Worm (Caenorhabditis elegans) whole organism, young adult: Measurements from ENCODE around the gene mlt-8.

Experiments used
- C17E4.6 ChIP-seq: fragments of 200-800 bp; sonication (Bioruptor generic); IDR thresholded peaks from 2 replicates; pipeline ENCODE4 v1.3.6; 2022; ENCODE audit warnings: missing genetic modification reagents, missing genetic modification characterization, missing compliant biosample characterization
- F37B4.10 ChIP-seq: fragments of 200-800 bp; sonication (Bioruptor generic); IDR thresholded peaks from 2 replicates; pipeline ENCODE4 v1.3.6; 2022; ENCODE audit warnings: missing genetic modification characterization, missing compliant biosample characterization
- ama-1 ChIP-seq, 3 experiments: fragments of 150-350 bp in 1 of 3; sonication (generic microtip) in 2 of 3; optimal IDR thresholded peaks; 2 replicates each; lab custom pipeline; 2014 to 2018; ENCODE audit warnings: missing biosample characterization in 2 of 3, missing genetic modification characterization in 2 of 3, missing genetic modification reagents in 2 of 3
- aptf-3 ChIP-seq: fragments of 200-800 bp; sonication (Bioruptor generic); IDR thresholded peaks from 2 replicates; pipeline ENCODE4 v1.3.6; 2022; ENCODE audit warnings: missing genetic modification characterization, missing compliant biosample characterization
- bed-1 ChIP-seq: fragments of 200-800 bp; sonication (Bioruptor generic); IDR thresholded peaks from 2 replicates; pipeline ENCODE4 v1.3.6; 2022; ENCODE audit warnings: missing genetic modification reagents, missing genetic modification characterization, missing compliant biosample characterization
- lin-40 ChIP-seq: sonication (generic microtip); optimal IDR thresholded peaks from 2 replicates; lab custom pipeline; 2016; ENCODE audit warnings: missing genetic modification characterization, mild to moderate bottlenecking, missing compliant biosample characterization, missing genotype, missing genetic modification reagents
- madf-10 ChIP-seq: sonication (generic microtip); optimal IDR thresholded peaks from 2 replicates; lab custom pipeline; 2016; ENCODE audit warnings: mild to moderate bottlenecking, missing genetic modification characterization, missing compliant biosample characterization
- nhr-27 ChIP-seq: fragments of 200-800 bp; sonication (Bioruptor generic); optimal IDR thresholded peaks from 2 replicates; lab custom pipeline; 2018; ENCODE audit warnings: mild to moderate bottlenecking, missing genetic modification characterization, moderate library complexity, missing compliant biosample characterization
- nhr-90 ChIP-seq: sonication (generic microtip); optimal IDR thresholded peaks from 2 replicates; lab custom pipeline; 2016; ENCODE audit warnings: missing genotype, mild to moderate bottlenecking, missing genetic modification characterization, missing compliant biosample characterization
- sea-2 ChIP-seq: fragments of 200-800 bp; sonication (Bioruptor generic); IDR thresholded peaks from 2 replicates; pipeline ENCODE4 v1.3.6; 2022; ENCODE audit warnings: missing genetic modification characterization, missing compliant biosample characterization
- snpc-4 ChIP-seq, 5 experiments: fragments of 150-350 bp in 1 of 5; sonication (generic microtip) in 4 of 5; optimal IDR thresholded peaks; 2 replicates each; lab custom pipeline; 2014 to 2018; ENCODE audit warnings: missing genetic modification characterization in 5 of 5, missing biosample characterization in 3 of 5, antibody characterized with exemption in 2 of 5, mild to moderate bottlenecking in 2 of 5, missing compliant biosample characterization in 2 of 5, missing genotype in 2 of 5, moderate library complexity in 2 of 5, missing genetic modification reagents in 1 of 5
- zfh-2 ChIP-seq: fragments of 200-800 bp; sonication (Bioruptor generic); conservative IDR thresholded peaks from 2 replicates; pipeline ENCODE4 v1.3.6; 2022; ENCODE audit warnings: missing genetic modification reagents, missing genetic modification characterization, missing compliant biosample characterization

DNA sequence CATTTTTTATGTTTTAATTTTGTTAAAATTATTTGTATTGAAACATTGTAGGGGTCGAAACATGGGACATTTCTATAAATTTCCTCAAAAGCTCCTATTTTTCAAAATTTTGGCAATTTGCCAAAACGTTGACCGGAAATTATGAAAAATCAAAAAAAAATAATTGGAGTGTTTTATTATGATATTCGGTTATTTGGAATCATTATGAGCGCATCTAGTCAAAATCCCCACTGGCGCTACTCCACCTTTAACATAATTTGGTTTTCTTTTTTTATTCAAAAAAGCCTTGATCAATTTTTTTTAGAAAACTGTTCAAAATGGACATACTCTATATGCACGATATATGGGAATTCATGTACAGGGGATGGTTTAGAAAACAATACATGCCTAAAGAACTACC, 33.4 kb upstream of the mlt-8 start, which contains the start of gene W04H10.2:
- no peak for TF ChIP-seq nhr-90 (tag; lab: Kevin White, UChicago)
- TF ChIP-seq ama-1 (optimal IDR thresholded peaks at IDR 0.05; lab: Kevin White, UChicago) = no peak
- no peak for TF ChIP-seq ama-1 (GFP tag; optimal IDR thresholded peaks at IDR 0.05; lab: Kevin White, UChicago)
- TF ChIP-seq snpc-4 (GFP tag; optimal IDR thresholded peaks at IDR 0.05; lab: Kevin White, UChicago) = no peak
- TF ChIP-seq snpc-4 (tag; optimal IDR thresholded peaks at IDR 0.05; lab: Kevin White, UChicago) = no peak
- TF ChIP-seq aptf-3 (GFP tag; lab: Robert Waterston, UW) = no peak
- TF ChIP-seq F37B4.10 = no peak
- TF ChIP-seq lin-40 (tag; lab: Kevin White, UChicago) = no peak
- no peak for TF ChIP-seq bed-1
- TF ChIP-seq C17E4.6 = no peak
- no peak for TF ChIP-seq nhr-27 (tag; lab: Kevin White, UChicago)
- no peak for TF ChIP-seq madf-10 (tag; lab: Kevin White, UChicago)
- no peak for TF ChIP-seq sea-2 (GFP tag; lab: Robert Waterston, UW)
- no peak for TF ChIP-seq zfh-2 (GFP tag; lab: Robert Waterston, UW)
